Worm (Caenorhabditis elegans) whole organism, late embryonic: ENCODE measurements around the gene C03B1.13.

Experiments
- fkh-10 ChIP-seq: fragments of 150-350 bp; optimal IDR thresholded peaks from 2 replicates; lab custom pipeline; 2014; ENCODE audit warnings: missing biosample characterization, missing genetic modification reagents, missing genetic modification characterization
- nhr-11 ChIP-seq: fragments of 150-350 bp; optimal IDR thresholded peaks from 2 replicates; lab custom pipeline; 2014; ENCODE audit warnings: missing biosample characterization, missing genetic modification characterization
- pag-3 ChIP-seq: sonication (generic microtip); optimal IDR thresholded peaks from 2 replicates; lab custom pipeline; 2016; ENCODE audit warnings: missing compliant biosample characterization, missing genetic modification characterization, borderline replicate concordance
- unc-42 ChIP-seq: sonication (generic microtip); optimal IDR thresholded peaks from 2 replicates; lab custom pipeline; 2016; ENCODE audit warnings: missing genotype, missing genetic modification characterization, missing compliant biosample characterization

- no peak for TF ChIP-seq fkh-10 (GFP tag; lab: Kevin White, UChicago)
- no peak for TF ChIP-seq pag-3
- no peak for TF ChIP-seq nhr-11
- no peak for TF ChIP-seq unc-42 (tag; lab: Kevin White, UChicago)
These were observed 46.7 kb upstream of the C03B1.13 start for ce11 chrX:6384537-6384936.
